Fruit fly (Drosophila melanogaster) whole organism, pupa: Measurements from ENCODE around the gene CG1299.

Source experiments
- CG10348 ChIP-seq: fragments of 200-800 bp; sonication (Bioruptor generic); IDR thresholded peaks from 2 replicates; pipeline ENCODE4 v1.3.6; 2022; ENCODE audit warnings: missing biosample characterization, missing genetic modification characterization
- CG12605 ChIP-seq: fragments of 200-800 bp; sonication (Bioruptor generic); IDR thresholded peaks from 2 replicates; pipeline ENCODE4 v1.3.6; 2022; ENCODE audit warnings: missing biosample characterization, missing genetic modification characterization
- CG13204 ChIP-seq: fragments of 200-800 bp; sonication (Bioruptor generic); optimal IDR thresholded peaks from 2 replicates; lab custom pipeline; 2018; ENCODE audit warnings: missing biosample characterization, mild to moderate bottlenecking, missing genetic modification characterization, moderate library complexity
- CG14655 ChIP-seq: fragments of 200-800 bp; sonication (Bioruptor generic); optimal IDR thresholded peaks from 3 replicates; lab custom pipeline; 2017; ENCODE audit warnings: mild to moderate bottlenecking, missing biosample characterization, missing genetic modification reagents, missing genetic modification characterization
- CG15710 ChIP-seq: fragments of 200-800 bp; sonication (Bioruptor generic); optimal IDR thresholded peaks from 2 replicates; lab custom pipeline; 2018; ENCODE audit warnings: missing biosample characterization, mild to moderate bottlenecking, missing genetic modification characterization, moderate library complexity
- CG17806 ChIP-seq: fragments of 200-800 bp; sonication (Bioruptor generic); optimal IDR thresholded peaks from 2 replicates; lab custom pipeline; 2018; ENCODE audit warnings: missing biosample characterization, mild to moderate bottlenecking, missing genetic modification characterization, moderate library complexity
- CG32121 ChIP-seq: fragments of 200-800 bp; sonication (Bioruptor generic); IDR thresholded peaks from 2 replicates; pipeline ENCODE4 v1.3.6; 2022; ENCODE audit warnings: missing biosample characterization, missing genetic modification characterization
- CG34367 ChIP-seq: fragments of 200-800 bp; sonication (Bioruptor generic); optimal IDR thresholded peaks from 2 replicates; lab custom pipeline; 2018; ENCODE audit warnings: missing biosample characterization, mild to moderate bottlenecking, missing genetic modification characterization
- CG4496 ChIP-seq: fragments of 200-800 bp; sonication (Bioruptor generic); IDR thresholded peaks from 3 replicates; pipeline ENCODE4 v1.3.6; 2022; ENCODE audit warnings: missing biosample characterization, missing genetic modification characterization
- CG8159 ChIP-seq: fragments of 200-800 bp; sonication (Bioruptor generic); optimal IDR thresholded peaks from 3 replicates; lab custom pipeline; 2018; ENCODE audit warnings: missing biosample characterization, mild to moderate bottlenecking, missing genetic modification characterization, moderate library complexity
- CG8301 ChIP-seq: fragments of 200-800 bp; sonication (Bioruptor generic); optimal IDR thresholded peaks from 2 replicates; lab custom pipeline; 2018; ENCODE audit warnings: missing biosample characterization, mild to moderate bottlenecking, missing genetic modification characterization
- CG9948 ChIP-seq: fragments of 200-800 bp; sonication (Bioruptor generic); optimal IDR thresholded peaks from 2 replicates; lab custom pipeline; 2018; ENCODE audit warnings: missing biosample characterization, mild to moderate bottlenecking, missing genetic modification characterization, moderate library complexity
- D1 ChIP-seq: fragments of 200-800 bp; sonication (Bioruptor generic); optimal IDR thresholded peaks from 2 replicates; lab custom pipeline; 2018; ENCODE audit warnings: missing biosample characterization, mild to moderate bottlenecking, missing genetic modification characterization, moderate library complexity
- EcR ChIP-seq: fragments of 200-800 bp; sonication (Bioruptor generic); optimal IDR thresholded peaks from 3 replicates; lab custom pipeline; 2019; ENCODE audit warnings: missing biosample characterization, missing genetic modification characterization, mild to moderate bottlenecking, moderate library complexity, missing genetic modification reagents
- Ets98B ChIP-seq: fragments of 200-800 bp; sonication (Bioruptor generic); IDR thresholded peaks from 2 replicates; pipeline ENCODE4 v1.3.6; 2022; ENCODE audit warnings: missing biosample characterization, missing genetic modification characterization
- Pif1A ChIP-seq: fragments of 200-800 bp; sonication (Bioruptor generic); optimal IDR thresholded peaks from 3 replicates; lab custom pipeline; 2016; ENCODE audit warnings: missing biosample characterization, missing genetic modification characterization
- Pif1B ChIP-seq: fragments of 200-800 bp; sonication (Bioruptor generic); optimal IDR thresholded peaks from 3 replicates; lab custom pipeline; 2016; ENCODE audit warnings: missing biosample characterization, missing genetic modification characterization
- Snoo ChIP-seq: fragments of 200-800 bp; sonication (Bioruptor generic); optimal IDR thresholded peaks from 3 replicates; lab custom pipeline; 2017; ENCODE audit warnings: missing biosample characterization, mild to moderate bottlenecking, missing genetic modification characterization, inconsistent platforms
- fd96Ca ChIP-seq: fragments of 200-800 bp; sonication (Bioruptor generic); IDR thresholded peaks from 3 replicates; pipeline ENCODE4 v1.3.6; 2022; ENCODE audit warnings: missing biosample characterization, missing genetic modification characterization
- gl ChIP-seq: fragments of 200-800 bp; sonication (Bioruptor generic); optimal IDR thresholded peaks from 2 replicates; lab custom pipeline; 2018; ENCODE audit warnings: missing biosample characterization, mild to moderate bottlenecking, missing genetic modification characterization
- rn ChIP-seq: fragments of 200-800 bp; sonication (Bioruptor generic); IDR thresholded peaks from 2 replicates; pipeline ENCODE4 v1.3.6; 2022; ENCODE audit warnings: missing biosample characterization, missing genetic modification characterization

CG1299 gene

DNA sequence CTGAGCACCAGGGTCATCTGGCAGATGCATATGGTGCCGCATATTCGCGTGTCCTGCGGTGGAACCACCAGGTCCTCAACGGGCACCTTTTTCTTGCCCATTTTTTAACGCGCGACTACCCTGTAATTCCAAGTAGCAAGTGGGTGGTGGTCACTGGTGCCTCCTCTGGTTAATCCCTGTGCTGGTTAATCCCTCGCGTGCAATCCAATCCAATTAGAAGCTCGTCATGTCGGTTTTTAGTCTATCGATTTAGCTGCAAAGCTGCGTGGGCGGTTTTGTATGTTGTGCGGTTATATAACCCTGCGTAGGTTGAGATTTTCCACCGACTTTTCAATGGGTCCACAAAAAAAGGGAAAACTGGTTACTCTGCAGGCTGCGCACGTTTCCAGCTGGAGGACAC, 36.1 kb downstream of the CG1299 start, which contains the start of gene Teh3:
Teh3 (minus strand) TSS at position 101 of the 400 bp plus-strand sequence.
- no peak for TF ChIP-seq rn (GFP tag; lab: Robert Waterston, UW)
- TF ChIP-seq gl (tag; lab: Kevin White, UChicago), result no peak
- TF ChIP-seq Snoo (tag; lab: Kevin White, UChicago), result no peak
- TF ChIP-seq CG15710 (tag; lab: Kevin White, UChicago), result no peak
- no peak for TF ChIP-seq Pif1B (GFP tag; lab: Kevin White, UChicago)
- TF ChIP-seq CG12605 (GFP tag; lab: Robert Waterston, UW), result no peak
- no peak for TF ChIP-seq CG14655 (GFP tag; lab: Kevin White, UChicago)
- TF ChIP-seq CG34367, result no peak
- no peak for TF ChIP-seq CG17806
- TF ChIP-seq Pif1A (GFP tag; lab: Kevin White, UChicago), result no peak
- TF ChIP-seq CG13204 (GFP tag; lab: Kevin White, UChicago), result no peak
- TF ChIP-seq CG10348 (GFP tag; lab: Robert Waterston, UW), result no peak
- TF ChIP-seq CG8301 (tag; lab: Kevin White, UChicago), result no peak
- no peak for TF ChIP-seq fd96Ca (GFP tag; lab: Robert Waterston, UW)
- no peak for TF ChIP-seq EcR (GFP tag; lab: Kevin White, UChicago)
- TF ChIP-seq Ets98B (GFP tag; lab: Robert Waterston, UW), result no peak

DNA sequence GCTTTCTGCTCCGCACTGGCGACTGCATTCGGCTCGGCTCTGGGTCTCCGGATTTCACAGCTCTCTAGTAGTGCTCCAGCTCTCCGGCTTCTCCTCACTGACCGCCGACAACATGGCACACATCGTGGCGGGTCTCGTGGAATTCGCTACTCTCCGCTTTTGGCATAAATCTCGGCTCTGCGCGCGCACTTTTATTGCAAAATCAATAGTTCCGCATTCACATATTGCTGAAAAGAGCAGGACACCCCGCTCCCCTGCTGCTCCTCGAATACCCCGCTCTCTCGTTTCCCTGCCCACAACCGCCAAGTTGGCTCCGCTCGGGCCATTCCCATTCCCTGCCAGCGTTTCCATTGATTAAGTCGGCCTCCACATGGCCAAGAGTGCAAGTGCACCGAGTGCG, 36.8 kb downstream of the CG1299 start:
- TF ChIP-seq CG12605 (GFP tag; lab: Robert Waterston, UW), result 0 out of 2 replicates have a peak, but pooled peaks have one; percentile 27
- no peak for TF ChIP-seq Pif1B (GFP tag; lab: Kevin White, UChicago)
- no peak for TF ChIP-seq rn (GFP tag; lab: Robert Waterston, UW)
- no peak for TF ChIP-seq CG15710 (tag; lab: Kevin White, UChicago)
- no peak for TF ChIP-seq CG14655 (GFP tag; lab: Kevin White, UChicago)
- TF ChIP-seq CG34367, result no peak
- no peak for TF ChIP-seq CG32121 (GFP tag; lab: Robert Waterston, UW)

DNA sequence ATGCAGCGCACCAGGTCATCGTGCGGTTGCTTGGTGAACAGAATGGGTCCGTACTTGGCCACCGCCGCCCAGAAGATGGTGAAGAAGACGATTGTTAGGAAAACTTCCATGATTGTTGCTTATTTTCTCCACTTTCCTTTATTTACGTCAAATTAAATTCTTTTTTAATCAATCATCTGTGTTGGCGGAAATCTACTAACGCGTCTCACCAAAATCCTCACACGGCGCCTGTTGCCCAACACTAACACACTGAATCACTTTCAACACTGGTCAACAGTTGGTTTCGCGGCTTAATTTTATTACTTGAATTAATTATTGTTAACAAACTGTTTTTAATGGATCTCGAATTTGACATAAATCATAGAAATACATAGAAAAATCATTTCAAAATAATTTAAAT, 38.2 kb downstream of the CG1299 start, which contains the start of gene VhaM9.7-c:
VhaM9.7-c (minus strand) TSS at position 207 of the 400 bp plus-strand sequence.
- TF ChIP-seq D1 (tag; lab: Kevin White, UChicago) (peak; percentile 6), CG8159 (tag; lab: Kevin White, UChicago) (peak; percentile 18), rn (GFP tag; lab: Robert Waterston, UW) (0 out of 2 replicates have a peak, but pooled peaks have one; percentile 11), Pif1A (GFP tag; lab: Kevin White, UChicago) (no peak), gl (tag; lab: Kevin White, UChicago) (no peak), CG14655 (GFP tag; lab: Kevin White, UChicago) (no peak), CG4496 (GFP tag; lab: Robert Waterston, UW) (no peak), CG15710 (tag; lab: Kevin White, UChicago) (peak; percentile 4)

DNA sequence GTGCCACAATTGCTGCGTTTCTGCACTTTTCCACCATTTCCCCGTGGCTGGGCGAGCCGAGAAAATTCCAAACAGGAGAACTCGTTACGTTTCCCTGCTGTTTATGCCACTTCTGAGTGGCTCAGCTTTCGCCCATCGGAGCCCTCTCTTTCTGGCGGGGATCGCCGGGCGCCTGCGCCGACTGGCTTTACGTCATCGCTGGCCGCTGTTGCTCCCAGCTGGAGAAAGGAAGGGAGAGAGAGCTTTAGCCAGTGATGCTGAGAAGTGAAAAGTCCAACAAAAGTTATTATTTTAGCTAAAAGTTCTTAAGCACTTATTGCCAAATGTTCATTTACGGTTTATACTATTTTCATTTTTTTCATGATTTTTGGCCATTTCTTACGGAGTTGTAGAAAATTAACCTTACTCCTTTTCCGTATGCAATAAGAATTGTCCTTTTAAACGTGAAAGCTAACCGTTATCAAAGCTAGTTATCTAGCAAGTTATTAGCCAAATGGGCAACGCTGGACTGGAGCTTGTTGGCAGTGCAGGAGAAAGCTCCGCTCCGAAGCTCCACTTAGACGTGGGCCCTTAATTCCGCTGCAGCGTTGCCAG, 39.5 kb downstream of the CG1299 start, which contains the start of the genes Teh2 and tipE:
Teh2 (minus strand) TSS at position 94 of the 594 bp plus-strand sequence.
tipE (plus strand) TSS at position 570 of the 594 bp plus-strand sequence.
- TF ChIP-seq CG15710 (tag; lab: Kevin White, UChicago) (no peak), CG12605 (GFP tag; lab: Robert Waterston, UW) (no peak)

DNA sequence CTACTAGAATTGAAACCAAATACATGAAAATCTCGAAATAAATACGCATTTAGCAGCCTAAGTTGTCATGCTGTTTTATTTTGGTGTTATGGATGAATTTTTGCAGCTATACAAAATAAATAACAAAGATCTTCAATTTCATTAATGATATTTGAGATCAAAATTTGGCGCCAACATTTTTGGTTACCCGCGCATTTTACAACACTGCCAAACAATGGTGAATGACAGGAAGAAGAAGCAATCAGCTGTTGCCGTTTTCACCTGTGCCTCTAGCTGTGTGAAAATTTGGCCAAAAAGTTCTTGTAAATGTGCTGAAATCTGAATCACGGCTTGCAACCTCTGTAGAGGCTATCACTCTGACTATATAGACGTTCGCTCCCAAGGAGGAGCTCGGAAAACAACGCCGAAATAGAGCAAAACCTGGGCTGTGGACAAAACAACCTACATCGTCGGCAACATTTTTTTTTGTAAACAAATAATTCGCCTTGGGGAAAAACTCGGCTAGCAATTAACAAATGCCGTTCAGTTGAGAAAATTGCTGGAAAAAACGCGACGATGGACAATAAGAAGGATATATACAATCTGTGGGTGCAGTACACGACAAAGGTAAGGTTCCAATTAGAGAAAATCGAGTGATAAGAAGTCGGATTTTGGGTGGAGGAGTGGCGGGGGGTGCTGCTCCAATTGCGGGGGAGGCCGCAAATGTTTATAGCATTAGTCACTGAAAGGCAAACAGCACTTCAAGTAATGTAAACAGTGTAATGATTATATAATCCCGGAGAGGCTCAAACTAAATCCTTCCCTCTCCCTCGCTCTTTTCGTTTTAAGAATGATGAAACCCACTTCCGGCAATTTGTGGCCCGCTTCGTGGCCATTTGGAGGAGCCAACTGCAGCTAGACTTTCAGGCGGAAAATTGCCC, 45.5 kb downstream of the CG1299 start, which contains the start of gene CG43367:
CG43367 (plus strand) TSS at position 264 of the 920 bp plus-strand sequence.
- no peak for TF ChIP-seq fd96Ca (GFP tag; lab: Robert Waterston, UW)
- TF ChIP-seq CG9948 (tag; lab: Kevin White, UChicago), result no peak
- no peak for TF ChIP-seq Snoo (tag; lab: Kevin White, UChicago)
- no peak for TF ChIP-seq CG13204 (GFP tag; lab: Kevin White, UChicago)
- TF ChIP-seq CG8301 (tag; lab: Kevin White, UChicago), result no peak
- TF ChIP-seq EcR (GFP tag; lab: Kevin White, UChicago), result no peak
- TF ChIP-seq CG32121 (GFP tag; lab: Robert Waterston, UW), result 0 out of 2 replicates have a peak, but pooled peaks have one; percentile 14
